Fruit fly (Drosophila melanogaster): ENCODE results near the gene CSN8.

CSN8 gene

DNA sequence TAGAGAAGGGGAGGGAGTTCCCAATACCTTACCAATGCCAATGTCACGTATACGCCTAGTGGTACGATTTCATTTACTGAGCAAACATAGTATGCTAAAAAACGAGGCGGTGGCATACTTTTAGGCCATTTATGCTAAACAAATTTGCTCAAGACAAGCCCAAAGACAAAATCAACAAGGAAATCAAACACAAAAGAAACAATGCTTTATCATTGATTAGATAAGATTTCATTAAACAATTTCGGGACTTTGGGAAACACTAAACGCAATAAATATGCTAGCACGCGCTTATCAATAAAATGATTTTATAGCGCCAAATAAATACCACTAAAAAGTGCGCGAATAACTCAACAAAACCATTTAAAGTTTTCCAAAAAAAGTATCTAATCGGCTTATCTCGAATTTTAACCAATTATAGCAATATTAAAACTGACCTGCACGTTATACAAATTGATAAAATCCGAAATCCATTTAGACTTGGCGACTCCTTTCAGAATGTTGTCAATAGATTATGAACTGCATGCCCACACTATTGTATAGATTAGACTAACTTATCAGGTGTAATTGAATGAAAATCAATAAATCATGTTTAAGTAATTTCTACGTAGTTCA, 14.0 kb upstream of the CSN8 start:
- TF ChIP-seq fd96Cb (tag; optimal IDR thresholded peaks at IDR 0.05) = no peak
- TF ChIP-seq Dp (GFP tag; optimal IDR thresholded peaks at IDR 0.05) = no peak
- peak; percentile 33; the same call in 1 of the 2 replicates for TF ChIP-seq rib (GFP tag; IDR thresholded peaks at IDR 0.05)
- TF ChIP-seq ase (GFP tag; IDR thresholded peaks at IDR 0.05) = no peak
- no peak for TF ChIP-seq zf30C (GFP tag; optimal IDR thresholded peaks at IDR 0.05)
- no peak for TF ChIP-seq CG10959 (GFP tag; IDR thresholded peaks at IDR 0.05)
- TF ChIP-seq CG8388 (GFP tag; optimal IDR thresholded peaks at IDR 0.05) = peak; percentile 8
- TF ChIP-seq CG12942 (GFP tag; optimal IDR thresholded peaks at IDR 0.05) = no peak
- no peak for TF ChIP-seq HLH4C (GFP tag; IDR thresholded peaks at IDR 0.05; ENCODE audit: partially characterized antibody)
- no peak for TF ChIP-seq CG15696 (tag; optimal IDR thresholded peaks at IDR 0.05)
- TF ChIP-seq CG1647 (GFP tag; optimal IDR thresholded peaks at IDR 0.05) = no peak
- peak; percentile 16 for TF ChIP-seq CG9727 (GFP tag; optimal IDR thresholded peaks at IDR 0.05)
- peak; percentile 17 for TF ChIP-seq CG18011 (GFP tag; optimal IDR thresholded peaks at IDR 0.05)
- TF ChIP-seq sens (GFP tag) = peak; percentile 55
- peak; percentile 33 for TF ChIP-seq CoRest (tag; optimal IDR thresholded peaks at IDR 0.05)
- no peak for TF ChIP-seq CG17829 (tag; optimal IDR thresholded peaks at IDR 0.05)
- TF ChIP-seq CG1529 (GFP tag; optimal IDR thresholded peaks at IDR 0.05) = peak; percentile 14
- peak; percentile 69 for TF ChIP-seq PHDP (tag; optimal IDR thresholded peaks at IDR 0.05)
- no peak for TF ChIP-seq chinmo (GFP tag; IDR thresholded peaks at IDR 0.05; ENCODE audit: partially characterized antibody)
- peak; percentile 73 for TF ChIP-seq mirr (GFP tag; optimal IDR thresholded peaks at IDR 0.05)
- TF ChIP-seq slp2 (GFP tag; optimal IDR thresholded peaks at IDR 0.05) = no peak
- no peak for TF ChIP-seq vnd (GFP tag; IDR thresholded peaks at IDR 0.05; ENCODE audit: partially characterized antibody)
- TF ChIP-seq Doc3 (GFP tag; IDR thresholded peaks at IDR 0.05; ENCODE audit: partially characterized antibody) = no peak
- no peak for TF ChIP-seq dati (GFP tag; IDR thresholded peaks at IDR 0.05)
- no peak for TF ChIP-seq unc-4 (GFP tag; IDR thresholded peaks at IDR 0.05; ENCODE audit: partially characterized antibody)
- peak; percentile 57 for TF ChIP-seq CG34376 (GFP tag; optimal IDR thresholded peaks at IDR 0.05)
- no peak for TF ChIP-seq CG10274 (GFP tag; optimal IDR thresholded peaks at IDR 0.05)
- TF ChIP-seq CG3726 (GFP tag; IDR thresholded peaks at IDR 0.05) = no peak
- no peak; the same call in 2 of the 3 replicates for TF ChIP-seq gce (GFP tag; IDR thresholded peaks at IDR 0.05)
- TF ChIP-seq Poxn (GFP tag; IDR thresholded peaks at IDR 0.05) = no peak
- TF ChIP-seq wek (GFP tag; optimal IDR thresholded peaks at IDR 0.05) = peak; percentile 52
- TF ChIP-seq scrt (GFP tag; optimal IDR thresholded peaks at IDR 0.05) = peak; percentile 49
- no peak for TF ChIP-seq slou (GFP tag; optimal IDR thresholded peaks at IDR 0.05)
- no peak for TF ChIP-seq CG8765 (GFP tag; IDR thresholded peaks at IDR 0.05)
- TF ChIP-seq chif (GFP tag; optimal IDR thresholded peaks at IDR 0.05) = peak in 1 of 2 experiments; percentile 11
- peak; percentile 68 for TF ChIP-seq CG7372 (GFP tag; IDR thresholded peaks at IDR 0.05)
- TF ChIP-seq grn (GFP tag; optimal IDR thresholded peaks at IDR 0.05) = peak; percentile 74
- TF ChIP-seq sob (GFP tag; IDR thresholded peaks at IDR 0.05) = peak; percentile 55; the same call in 1 of the 2 replicates
- no peak for TF ChIP-seq disco-r (GFP tag; optimal IDR thresholded peaks at IDR 0.05)
- peak; percentile 35 for TF ChIP-seq CG4707 (GFP tag; optimal IDR thresholded peaks at IDR 0.05)
- no peak for TF ChIP-seq CG9876 (GFP tag; optimal IDR thresholded peaks at IDR 0.05)
- no peak for TF ChIP-seq CG17361 (GFP tag; IDR thresholded peaks at IDR 0.05)
- TF ChIP-seq Atf6 (GFP tag; IDR thresholded peaks at IDR 0.05) = peak; percentile 76
- TF ChIP-seq CG8924 (tag; optimal IDR thresholded peaks at IDR 0.05) = peak; percentile 26
- no peak for TF ChIP-seq CG17612 (GFP tag; IDR thresholded peaks at IDR 0.05)
- TF ChIP-seq bcd (GFP tag; optimal IDR thresholded peaks at IDR 0.05) = no peak
- no peak for TF ChIP-seq ara (GFP tag; IDR thresholded peaks at IDR 0.05)
- TF ChIP-seq Lhr (GFP tag; optimal IDR thresholded peaks at IDR 0.05) = no peak
- peak; percentile 61 for TF ChIP-seq HHEX (GFP tag; optimal IDR thresholded peaks at IDR 0.05)
- no peak for TF ChIP-seq psq (GFP tag; optimal IDR thresholded peaks at IDR 0.05)

Measured in whole organism, embryonic.